Worm (Caenorhabditis elegans) whole organism, L1 larva: ENCODE measurements around the gene bus-19.

Experiments used
- C04F5.9 ChIP-seq: sonication (generic microtip); optimal IDR thresholded peaks from 2 replicates; lab custom pipeline; 2016; ENCODE audit warnings: missing genetic modification characterization, missing compliant biosample characterization
- C34B4.2 ChIP-seq: sonication (generic microtip); optimal IDR thresholded peaks from 2 replicates; lab custom pipeline; 2017; ENCODE audit warnings: mild to moderate bottlenecking, missing genetic modification characterization, missing compliant biosample characterization
- F16B12.6 ChIP-seq: fragments of 150-350 bp; optimal IDR thresholded peaks from 2 replicates; lab custom pipeline; 2014; ENCODE audit warnings: missing biosample characterization, missing genetic modification characterization
- Y116A8C.19 ChIP-seq: sonication (generic microtip); optimal IDR thresholded peaks from 2 replicates; lab custom pipeline; 2016; ENCODE audit warnings: missing compliant biosample characterization, missing genetic modification characterization, borderline replicate concordance
- ama-1 ChIP-seq: fragments of 150-350 bp; optimal IDR thresholded peaks from 2 replicates; lab custom pipeline; 2014
- blmp-1 ChIP-seq: fragments of 150-350 bp; optimal IDR thresholded peaks from 2 replicates; lab custom pipeline; 2014; ENCODE audit warnings: missing biosample characterization, missing genetic modification characterization
- ceh-63 ChIP-seq: fragments of 200-800 bp; sonication (Bioruptor generic); optimal IDR thresholded peaks from 2 replicates; lab custom pipeline; 2018; ENCODE audit warnings: mild to moderate bottlenecking, missing genetic modification characterization, missing compliant biosample characterization
- ceh-82 ChIP-seq, 3 experiments: fragments of 150-350 bp in 1 of 3; sonication (generic microtip) in 2 of 3; optimal IDR thresholded peaks; 2 replicates each; lab custom pipeline; 2014 to 2017; ENCODE audit warnings: missing biosample characterization in 3 of 3, missing genetic modification characterization in 3 of 3
- dsc-1 ChIP-seq: sonication (generic microtip); optimal IDR thresholded peaks from 2 replicates; lab custom pipeline; 2016; ENCODE audit warnings: mild to moderate bottlenecking, missing genetic modification characterization, missing compliant biosample characterization
- efl-1 ChIP-seq, 4 experiments: fragments of 150-350 bp; optimal IDR thresholded peaks in 3 of 4; peaks in 1 of 4; 1 replicate in 1 of 4; 2 replicates in 3 of 4; lab custom pipeline; 2014; ENCODE audit warnings: missing biosample characterization in 2 of 4, missing genetic modification characterization in 2 of 4, missing genetic modification reagents in 2 of 4
- egl-13 ChIP-seq: sonication (generic microtip); optimal IDR thresholded peaks from 2 replicates; lab custom pipeline; 2016; ENCODE audit warnings: missing genotype, missing genetic modification reagents, missing genetic modification characterization, missing compliant biosample characterization
- elt-2 ChIP-seq: sonication (generic microtip); optimal IDR thresholded peaks from 2 replicates; lab custom pipeline; 2016; ENCODE audit warnings: missing genetic modification characterization, mild to moderate bottlenecking, inconsistent platforms, missing compliant biosample characterization, missing genetic modification reagents
- ets-5 ChIP-seq: fragments of 200-800 bp; sonication (Bioruptor generic); IDR thresholded peaks from 2 replicates; pipeline ENCODE4 v1.3.6; 2022; ENCODE audit warnings: missing genetic modification characterization, missing compliant biosample characterization
- fkh-10 ChIP-seq: sonication (generic microtip); optimal IDR thresholded peaks from 2 replicates; lab custom pipeline; 2017; ENCODE audit warnings: missing biosample characterization, missing genetic modification reagents, missing genetic modification characterization
- grh-1 ChIP-seq: fragments of 200-800 bp; sonication (Bioruptor generic); IDR thresholded peaks from 2 replicates; pipeline ENCODE4 v1.3.6; 2022; ENCODE audit warnings: missing genetic modification reagents, missing genetic modification characterization, missing compliant biosample characterization
- irx-1 ChIP-seq: sonication (generic microtip); optimal IDR thresholded peaks from 2 replicates; lab custom pipeline; 2016; ENCODE audit warnings: missing genetic modification characterization, missing compliant biosample characterization
- lin-14 ChIP-seq: fragments of 200-800 bp; sonication (Bioruptor generic); optimal IDR thresholded peaks from 2 replicates; lab custom pipeline; 2018; ENCODE audit warnings: mild to moderate bottlenecking, missing genetic modification characterization, moderate library complexity, missing compliant biosample characterization
- lsy-2 ChIP-seq, 2 experiments: fragments of 150-350 bp; optimal IDR thresholded peaks; 2 replicates each; lab custom pipeline; 2014; ENCODE audit warnings: missing biosample characterization in 2 of 2, missing genetic modification characterization in 2 of 2
- mab-9 ChIP-seq: fragments of 200-800 bp; sonication (Bioruptor generic); IDR thresholded peaks from 2 replicates; pipeline ENCODE4 v1.3.6; 2022; ENCODE audit warnings: missing genetic modification reagents, missing genetic modification characterization, missing compliant biosample characterization
- mef-2 ChIP-seq: fragments of 150-350 bp; optimal IDR thresholded peaks from 2 replicates; lab custom pipeline; 2014; ENCODE audit warnings: missing biosample characterization, missing genetic modification characterization
- nhr-12 ChIP-seq: sonication (generic microtip); optimal IDR thresholded peaks from 2 replicates; lab custom pipeline; 2017; ENCODE audit warnings: missing biosample characterization, missing genetic modification characterization
- nhr-28 ChIP-seq: fragments of 150-350 bp; optimal IDR thresholded peaks from 2 replicates; lab custom pipeline; 2014; ENCODE audit warnings: missing biosample characterization, missing genetic modification characterization
- nhr-77 ChIP-seq: fragments of 150-350 bp; optimal IDR thresholded peaks from 2 replicates; lab custom pipeline; 2014; ENCODE audit warnings: missing biosample characterization, missing genetic modification characterization
- nhr-84 ChIP-seq: sonication (generic microtip); optimal IDR thresholded peaks from 2 replicates; lab custom pipeline; 2017; ENCODE audit warnings: missing biosample characterization, missing genetic modification characterization
- nhr-90 ChIP-seq: sonication (generic microtip); optimal IDR thresholded peaks from 2 replicates; lab custom pipeline; 2016; ENCODE audit warnings: mild to moderate bottlenecking, missing genetic modification characterization, missing compliant biosample characterization; ENCODE audit not compliant: poor library complexity
- pax-3 ChIP-seq: fragments of 200-800 bp; sonication (Bioruptor generic); optimal IDR thresholded peaks from 2 replicates; lab custom pipeline; 2018; ENCODE audit warnings: mild to moderate bottlenecking, missing genetic modification characterization, moderate library complexity, missing compliant biosample characterization
- rnt-1 ChIP-seq: sonication (generic microtip); optimal IDR thresholded peaks from 2 replicates; lab custom pipeline; 2016; ENCODE audit warnings: mild to moderate bottlenecking, missing genetic modification characterization, moderate library complexity, missing compliant biosample characterization
- sptf-1 ChIP-seq: fragments of 150-350 bp; optimal IDR thresholded peaks from 2 replicates; lab custom pipeline; 2014; ENCODE audit warnings: missing biosample characterization, missing genetic modification characterization
- tbx-2 ChIP-seq: sonication (generic microtip); optimal IDR thresholded peaks from 2 replicates; lab custom pipeline; 2016; ENCODE audit warnings: missing genetic modification characterization, missing compliant biosample characterization
- tlp-1 ChIP-seq: fragments of 150-350 bp; optimal IDR thresholded peaks from 2 replicates; lab custom pipeline; 2014; ENCODE audit warnings: missing biosample characterization, missing genetic modification characterization
- zag-1 ChIP-seq: fragments of 150-350 bp; optimal IDR thresholded peaks from 2 replicates; lab custom pipeline; 2014; ENCODE audit warnings: missing biosample characterization, missing genetic modification characterization

Gene bus-19

ce11 chrV:12898583-12899232 lies 26.9 kb downstream of the bus-19 start:
- no peak for TF ChIP-seq C04F5.9 (tag; lab: Kevin White, UChicago)
- TF ChIP-seq grh-1 (GFP tag; lab: Robert Waterston, UW) = no peak
- peak in 1 of 3 experiments; percentile 12 for TF ChIP-seq ceh-82 (tag; optimal IDR thresholded peaks at IDR 0.05; lab: Kevin White, UChicago)
- TF ChIP-seq egl-13 (tag; lab: Kevin White, UChicago) = peak; percentile 8
- TF ChIP-seq nhr-90 (tag; lab: Kevin White, UChicago) = no peak
- peak; percentile 41 for TF ChIP-seq lin-14
- TF ChIP-seq efl-1 (optimal IDR thresholded peaks at IDR 0.05; lab: Kevin White, UChicago) = no peak
- TF ChIP-seq efl-1 (GFP tag; optimal IDR thresholded peaks at IDR 0.05 in 1 of 2; lab: Kevin White, UChicago) = peak in 1 of 2 experiments; percentile 60
- TF ChIP-seq C34B4.2 (tag; lab: Kevin White, UChicago) = no peak
- peak; percentile 32 for TF ChIP-seq pax-3 (tag; lab: Kevin White, UChicago)
- TF ChIP-seq elt-2 (tag; lab: Kevin White, UChicago) = no peak
- TF ChIP-seq Y116A8C.19 (tag; lab: Kevin White, UChicago) = no peak
- TF ChIP-seq dsc-1 (tag; lab: Kevin White, UChicago) = peak; percentile 33
- peak; percentile 13 for TF ChIP-seq ceh-63 (GFP tag; lab: Kevin White, UChicago)

- peak; percentile 60 for TF ChIP-seq fkh-10 (GFP tag; lab: Kevin White, UChicago)
- TF ChIP-seq efl-1 (optimal IDR thresholded peaks at IDR 0.05; lab: Kevin White, UChicago) = no peak
- TF ChIP-seq efl-1 (GFP tag; optimal IDR thresholded peaks at IDR 0.05 in 1 of 2; lab: Kevin White, UChicago) = no peak
- TF ChIP-seq mab-9 (GFP tag; lab: Robert Waterston, UW) = 0 out of 2 replicates have a peak, but pooled peaks have one; percentile 19
- peak; percentile 64 for TF ChIP-seq blmp-1 (tag; lab: Kevin White, UChicago)
- TF ChIP-seq lin-14 = peak; percentile 66
- no peak for TF ChIP-seq pax-3 (tag; lab: Kevin White, UChicago)
Observed at ce11 chrV:12901301-12901700, 29.4 kb downstream of the bus-19 start.

- TF ChIP-seq efl-1 (optimal IDR thresholded peaks at IDR 0.05; lab: Kevin White, UChicago) (no peak), efl-1 (GFP tag; optimal IDR thresholded peaks at IDR 0.05 in 1 of 2; lab: Kevin White, UChicago) (peak in 1 of 2 experiments; percentile 12), nhr-90 (tag; lab: Kevin White, UChicago) (no peak), tbx-2 (tag; lab: Kevin White, UChicago) (peak; percentile 36), nhr-77 (tag; lab: Kevin White, UChicago) (peak; percentile 23), lin-14 (peak; percentile 34)
Observed at ce11 chrV:12904054-12904453, 32.2 kb downstream of the bus-19 start, which contains the start of gene ttr-27. Gene ttr-27 (minus strand): TSS chrV:12904098.

ce11 chrV:12905074-12905473 lies 33.2 kb downstream of the bus-19 start, which contains the start of gene ttr-28:
Gene ttr-28 (minus strand): TSS chrV:12905174.
- TF ChIP-seq mef-2 (tag; lab: Kevin White, UChicago) (no peak), nhr-12 (tag; lab: Kevin White, UChicago) (no peak), rnt-1 (tag; lab: Kevin White, UChicago) (no peak), pax-3 (tag; lab: Kevin White, UChicago) (no peak), C34B4.2 (tag; lab: Kevin White, UChicago) (no peak), tlp-1 (tag; lab: Kevin White, UChicago) (no peak), ets-5 (no peak), nhr-84 (no peak), irx-1 (tag; lab: Kevin White, UChicago) (no peak), egl-13 (tag; lab: Kevin White, UChicago) (no peak), F16B12.6 (tag; lab: Kevin White, UChicago) (no peak), zag-1 (no peak), ceh-63 (GFP tag; lab: Kevin White, UChicago) (no peak), lsy-2 (tag; optimal IDR thresholded peaks at IDR 0.05; lab: Kevin White, UChicago) (no peak), ama-1 (no peak)

- TF ChIP-seq irx-1 (tag; lab: Kevin White, UChicago) (no peak), C34B4.2 (tag; lab: Kevin White, UChicago) (no peak), egl-13 (tag; lab: Kevin White, UChicago) (no peak), sptf-1 (tag; lab: Kevin White, UChicago) (no peak), lin-14 (no peak), mab-9 (GFP tag; lab: Robert Waterston, UW) (no peak), nhr-28 (tag; lab: Kevin White, UChicago) (no peak)
- TF ChIP-seq, all 84 proteins: peak for 0
Observed at ce11 chrV:12906732-12907131, 34.9 kb downstream of the bus-19 start, which contains the start of gene ttr-29. Gene ttr-29 (minus strand): TSS chrV:12906832.
